Fruit fly (Drosophila melanogaster) whole organism, adult: Measurements from ENCODE around the gene RhoGEF3.

Experiments
- CG1620 ChIP-seq: fragments of 200-800 bp; sonication (Bioruptor generic); optimal IDR thresholded peaks from 2 replicates; lab custom pipeline; 2016; ENCODE audit warnings: missing biosample characterization, missing genetic modification characterization
- CG33017 ChIP-seq: fragments of 200-800 bp; sonication (Bioruptor generic); optimal IDR thresholded peaks from 2 replicates; lab custom pipeline; 2018; ENCODE audit warnings: missing biosample characterization, mild to moderate bottlenecking, missing genetic modification characterization, moderate library complexity
- CG5204 ChIP-seq: fragments of 200-800 bp; sonication (Bioruptor generic); optimal IDR thresholded peaks from 2 replicates; lab custom pipeline; 2016; ENCODE audit warnings: missing biosample characterization, missing genetic modification characterization
- Crg-1 ChIP-seq: fragments of 200-800 bp; sonication (Bioruptor generic); optimal IDR thresholded peaks from 2 replicates; lab custom pipeline; 2016; ENCODE audit warnings: missing biosample characterization, missing genetic modification characterization
- Mnt ChIP-seq: fragments of 200-800 bp; sonication (Bioruptor generic); optimal IDR thresholded peaks from 2 replicates; lab custom pipeline; 2016; ENCODE audit warnings: missing biosample characterization, mild to moderate bottlenecking, missing genetic modification characterization
- bab1 ChIP-seq: fragments of 200-800 bp; sonication (Bioruptor generic); optimal IDR thresholded peaks from 3 replicates; lab custom pipeline; 2019; ENCODE audit warnings: missing biosample characterization, mild to moderate bottlenecking, missing genetic modification characterization, moderate library complexity
- cic ChIP-seq: fragments of 200-800 bp; sonication (Bioruptor generic); optimal IDR thresholded peaks from 2 replicates; lab custom pipeline; 2017; ENCODE audit warnings: missing biosample characterization, mild to moderate bottlenecking, missing genetic modification characterization, moderate library complexity
- cnc ChIP-seq, 2 experiments: fragments of >200 bp; optimal IDR thresholded peaks; 2 replicates each; lab custom pipeline; 2017
- ovo ChIP-seq: fragments of 200-800 bp; sonication (Bioruptor generic); optimal IDR thresholded peaks from 2 replicates; lab custom pipeline; 2016; ENCODE audit warnings: missing biosample characterization, missing genetic modification characterization
- tj ChIP-seq: fragments of 200-800 bp; sonication (Bioruptor generic); optimal IDR thresholded peaks from 3 replicates; lab custom pipeline; 2017; ENCODE audit warnings: missing biosample characterization, mild to moderate bottlenecking, missing genetic modification characterization, moderate library complexity

- TF ChIP-seq CG33017 (tag; lab: Kevin White, UChicago) (no peak), cnc (optimal IDR thresholded peaks at IDR 0.05; lab: Kevin White, UChicago) (no peak), CG1620 (GFP tag; lab: Kevin White, UChicago) (no peak), ovo (no peak), tj (GFP tag; lab: Kevin White, UChicago) (no peak), Crg-1 (GFP tag; lab: Kevin White, UChicago) (no peak), Mnt (GFP tag; lab: Kevin White, UChicago) (no peak), cic (GFP tag; lab: Kevin White, UChicago) (no peak), CG5204 (no peak), bab1 (GFP tag; lab: Kevin White, UChicago) (no peak)
These were observed 59.9 kb downstream of the RhoGEF3 start for dm6 chr3L:337148-337547.
